Worm (Caenorhabditis elegans): ENCODE data around the gene rps-21.

DNA sequence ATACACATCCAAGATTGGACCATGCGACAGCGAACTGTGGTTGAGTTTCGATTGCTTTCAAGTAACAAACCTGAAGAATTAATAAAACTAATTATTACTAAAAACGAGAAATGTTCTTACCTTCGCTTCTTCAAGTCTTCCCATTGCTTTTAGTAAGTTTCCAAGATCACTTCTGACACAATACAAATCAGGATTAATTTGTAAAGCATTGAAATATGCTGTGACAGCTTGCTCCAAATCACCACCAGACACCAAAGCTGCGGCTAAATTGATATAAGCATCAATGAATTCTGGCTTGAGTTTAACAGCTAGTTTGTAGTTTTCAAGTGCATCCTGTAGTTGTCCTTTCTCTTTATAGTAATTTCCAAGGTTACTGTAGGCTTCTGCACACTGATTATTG lies 39.3 kb downstream of the rps-21 start:
- TF ChIP-seq pag-3 (tag; optimal IDR thresholded peaks at IDR 0.05; ENCODE audit: borderline replicate concordance, insufficient read depth) (no peak), nhr-11 (tag; optimal IDR thresholded peaks at IDR 0.05) (no peak), nhr-237 (tag; optimal IDR thresholded peaks at IDR 0.05) (no peak), zag-1 (tag; optimal IDR thresholded peaks at IDR 0.05) (no peak), ets-5 (GFP tag; IDR thresholded peaks at IDR 0.05) (no peak), hlh-4 (tag; optimal IDR thresholded peaks at IDR 0.05) (no peak), sptf-1 (tag; optimal IDR thresholded peaks at IDR 0.05) (no peak), mep-1 (tag; optimal IDR thresholded peaks at IDR 0.05) (no peak)
